Fruit fly (Drosophila melanogaster) whole organism, embryonic: Measurements from ENCODE around the gene eIF2Bepsilon.

ENCODE experiments used
- C15 ChIP-seq: fragments of 200-800 bp; sonication (Bioruptor generic); IDR thresholded peaks from 3 replicates; pipeline ENCODE4 v1.3.6; 2022; ENCODE audit warnings: missing biosample characterization, missing genetic modification characterization
- CG1024 ChIP-seq: fragments of 200-800 bp; sonication (Bioruptor generic); IDR thresholded peaks from 2 replicates; pipeline ENCODE4 v1.3.6; 2022; ENCODE audit warnings: missing biosample characterization, missing genetic modification characterization
- CG10431 ChIP-seq: fragments of 200-800 bp; sonication (Bioruptor generic); optimal IDR thresholded peaks from 3 replicates; lab custom pipeline; 2018; ENCODE audit warnings: missing biosample characterization, mild to moderate bottlenecking, missing genetic modification characterization
- CG10565 ChIP-seq: fragments of 200-800 bp; sonication (Bioruptor generic); optimal IDR thresholded peaks from 3 replicates; lab custom pipeline; 2016; ENCODE audit warnings: missing biosample characterization, mild to moderate bottlenecking, missing genetic modification characterization
- CG10959 ChIP-seq: fragments of 200-800 bp; sonication (Bioruptor generic); IDR thresholded peaks from 2 replicates; pipeline ENCODE4 v1.3.6; 2022; ENCODE audit warnings: missing biosample characterization, missing genetic modification characterization
- CG11456 ChIP-seq: fragments of 200-800 bp; sonication (Bioruptor generic); IDR thresholded peaks from 3 replicates; pipeline ENCODE4 v1.3.6; 2022; ENCODE audit warnings: missing biosample characterization, missing genetic modification characterization
- CG12071 ChIP-seq: fragments of 200-800 bp; sonication (Bioruptor generic); optimal IDR thresholded peaks from 3 replicates; lab custom pipeline; 2018; ENCODE audit warnings: missing biosample characterization, mild to moderate bottlenecking, missing genetic modification characterization
- CG12942 ChIP-seq: fragments of 200-800 bp; sonication (Bioruptor generic); optimal IDR thresholded peaks from 3 replicates; lab custom pipeline; 2016; ENCODE audit warnings: missing biosample characterization, missing genetic modification characterization
- CG13296 ChIP-seq: fragments of 200-800 bp; sonication (Bioruptor generic); optimal IDR thresholded peaks from 3 replicates; lab custom pipeline; 2018; ENCODE audit warnings: missing biosample characterization, mild to moderate bottlenecking, missing genetic modification characterization
- CG14050 ChIP-seq: fragments of 200-800 bp; sonication (Bioruptor generic); IDR thresholded peaks from 3 replicates; pipeline ENCODE4 v1.3.6; 2022; ENCODE audit warnings: missing biosample characterization, missing genetic modification characterization
- CG15269 ChIP-seq: fragments of 200-800 bp; sonication (Bioruptor generic); optimal IDR thresholded peaks from 2 replicates; lab custom pipeline; 2018; ENCODE audit warnings: missing biosample characterization, mild to moderate bottlenecking, missing genetic modification characterization, moderate library complexity
- CG1603 ChIP-seq: fragments of 200-800 bp; sonication (Bioruptor generic); optimal IDR thresholded peaks from 2 replicates; lab custom pipeline; 2019; ENCODE audit warnings: missing biosample characterization, mild to moderate bottlenecking, missing genetic modification characterization, moderate library complexity
- CG16815 ChIP-seq: fragments of 200-800 bp; sonication (Bioruptor generic); optimal IDR thresholded peaks from 3 replicates; lab custom pipeline; 2017; ENCODE audit warnings: missing biosample characterization, mild to moderate bottlenecking, missing genetic modification characterization
- CG17186 ChIP-seq: fragments of 200-800 bp; sonication (Bioruptor generic); optimal IDR thresholded peaks from 3 replicates; lab custom pipeline; 2017; ENCODE audit warnings: missing biosample characterization, missing genetic modification reagents, missing genetic modification characterization
- CG17912 ChIP-seq: fragments of 200-800 bp; sonication (Bioruptor generic); optimal IDR thresholded peaks from 2 replicates; lab custom pipeline; 2018; ENCODE audit warnings: missing biosample characterization, mild to moderate bottlenecking, missing genetic modification characterization
- CG2116 ChIP-seq: fragments of 200-800 bp; sonication (Bioruptor generic); optimal IDR thresholded peaks from 3 replicates; lab custom pipeline; 2018; ENCODE audit warnings: missing biosample characterization, mild to moderate bottlenecking, missing genetic modification characterization
- CG30431 ChIP-seq: fragments of 200-800 bp; sonication (Bioruptor generic); optimal IDR thresholded peaks from 2 replicates; lab custom pipeline; 2017; ENCODE audit warnings: missing biosample characterization, missing genetic modification characterization
- CG31224 ChIP-seq: fragments of 200-800 bp; sonication (Bioruptor generic); IDR thresholded peaks from 2 replicates; pipeline ENCODE4 v1.3.6; 2022; ENCODE audit warnings: missing biosample characterization, missing genetic modification characterization
- CG3281 ChIP-seq: fragments of 200-800 bp; sonication (Bioruptor generic); optimal IDR thresholded peaks from 3 replicates; lab custom pipeline; 2017; ENCODE audit warnings: missing biosample characterization, mild to moderate bottlenecking, missing genetic modification characterization
- CG3726 ChIP-seq: fragments of 200-800 bp; sonication (Bioruptor generic); IDR thresholded peaks from 3 replicates; pipeline ENCODE4, ENCODE4 v1.3.6; 2022; ENCODE audit warnings: missing biosample characterization, missing genetic modification characterization
- CG43689 ChIP-seq: fragments of 200-800 bp; sonication (Bioruptor generic); IDR thresholded peaks from 2 replicates; pipeline ENCODE4 v1.3.6; 2022; ENCODE audit warnings: missing biosample characterization, missing genetic modification characterization
- CG8281 ChIP-seq: fragments of 200-800 bp; sonication (Bioruptor generic); optimal IDR thresholded peaks from 2 replicates; lab custom pipeline; 2018; ENCODE audit warnings: missing biosample characterization, mild to moderate bottlenecking, missing genetic modification characterization, moderate library complexity
- CG8388 ChIP-seq: fragments of 200-800 bp; sonication (Bioruptor generic); optimal IDR thresholded peaks from 2 replicates; lab custom pipeline; 2019; ENCODE audit warnings: missing biosample characterization, mild to moderate bottlenecking, missing genetic modification characterization, moderate library complexity
- CG9817 ChIP-seq: fragments of 200-800 bp; sonication (Bioruptor generic); optimal IDR thresholded peaks from 2 replicates; lab custom pipeline; 2018; ENCODE audit warnings: missing biosample characterization, mild to moderate bottlenecking, missing genetic modification characterization, moderate library complexity
- CoRest ChIP-seq: fragments of 200-800 bp; sonication (Bioruptor generic); optimal IDR thresholded peaks from 3 replicates; lab custom pipeline; 2018; ENCODE audit warnings: missing biosample characterization, mild to moderate bottlenecking, missing genetic modification characterization, moderate library complexity
- E2f2 ChIP-seq: fragments of 200-800 bp; sonication (Bioruptor generic); IDR thresholded peaks from 2 replicates; pipeline ENCODE4 v1.3.6; 2022; ENCODE audit warnings: missing biosample characterization, missing genetic modification characterization
- Ets65A ChIP-seq: fragments of 200-800 bp; sonication (Bioruptor generic); peaks from one replicate; lab custom pipeline; 2016; ENCODE audit warnings: missing biosample characterization, missing genetic modification characterization
- Fer2 ChIP-seq: fragments of 200-800 bp; sonication (Bioruptor generic); optimal IDR thresholded peaks from 2 replicates; lab custom pipeline; 2018; ENCODE audit warnings: missing biosample characterization, mild to moderate bottlenecking, missing genetic modification characterization, moderate library complexity
- Hr3 ChIP-seq: fragments of 200-800 bp; sonication (Bioruptor generic); optimal IDR thresholded peaks from 3 replicates; lab custom pipeline; 2016; ENCODE audit warnings: missing biosample characterization, missing genetic modification characterization
- Lhr ChIP-seq: fragments of 200-800 bp; sonication (Bioruptor generic); optimal IDR thresholded peaks from 3 replicates; lab custom pipeline; 2017; ENCODE audit warnings: mild to moderate bottlenecking, missing biosample characterization, missing genetic modification reagents, missing genetic modification characterization
- Nf-YB ChIP-seq: fragments of 200-800 bp; sonication (Bioruptor generic); optimal IDR thresholded peaks from 3 replicates; lab custom pipeline; 2019; ENCODE audit warnings: missing biosample characterization, mild to moderate bottlenecking, missing genetic modification characterization, moderate library complexity
- Oli ChIP-seq: fragments of 200-800 bp; sonication (Bioruptor generic); optimal IDR thresholded peaks from 2 replicates; lab custom pipeline; 2018; ENCODE audit warnings: missing biosample characterization, mild to moderate bottlenecking, missing genetic modification characterization, moderate library complexity
- PHDP ChIP-seq: fragments of 200-800 bp; sonication (Bioruptor generic); optimal IDR thresholded peaks from 3 replicates; lab custom pipeline; 2018; ENCODE audit warnings: missing biosample characterization, mild to moderate bottlenecking, missing genetic modification characterization, moderate library complexity
- Poxn ChIP-seq: fragments of 200-800 bp; sonication (Bioruptor generic); IDR thresholded peaks from 2 replicates; pipeline ENCODE4 v1.3.6; 2022; ENCODE audit warnings: missing biosample characterization, missing genetic modification characterization
- Six4 ChIP-seq: fragments of 200-800 bp; sonication (Bioruptor generic); optimal IDR thresholded peaks from 2 replicates; lab custom pipeline; 2016; ENCODE audit warnings: missing biosample characterization, missing genetic modification characterization
- ara ChIP-seq: fragments of 200-800 bp; sonication (Bioruptor generic); IDR thresholded peaks from 2 replicates; pipeline ENCODE4 v1.3.6; 2022; ENCODE audit warnings: missing biosample characterization, missing genetic modification characterization
- bcd ChIP-seq: fragments of 200-800 bp; sonication (Bioruptor generic); optimal IDR thresholded peaks from 2 replicates; lab custom pipeline; 2017; ENCODE audit warnings: missing biosample characterization, mild to moderate bottlenecking, missing genetic modification characterization
- caup ChIP-seq: fragments of 200-800 bp; sonication (Bioruptor generic); optimal IDR thresholded peaks from 3 replicates; lab custom pipeline; 2017; ENCODE audit warnings: missing biosample characterization, mild to moderate bottlenecking, missing genetic modification characterization, moderate library complexity; ENCODE audit not compliant: severe bottlenecking
- ci ChIP-seq: fragments of 200-800 bp; sonication (Bioruptor generic); IDR thresholded peaks from 3 replicates; pipeline ENCODE4 v1.3.6; 2022; ENCODE audit warnings: missing biosample characterization, missing genetic modification characterization
- gem ChIP-seq: fragments of 200-800 bp; sonication (Bioruptor generic); optimal IDR thresholded peaks from 2 replicates; lab custom pipeline; 2019; ENCODE audit warnings: missing biosample characterization, mild to moderate bottlenecking, missing genetic modification characterization, moderate library complexity
- gsb ChIP-seq: fragments of 200-800 bp; sonication (Bioruptor generic); IDR thresholded peaks from 2 replicates; pipeline ENCODE4 v1.3.6; 2022; ENCODE audit warnings: missing biosample characterization, missing genetic modification characterization
- h ChIP-seq: fragments of >200 bp; optimal IDR thresholded peaks from 2 replicates; lab custom pipeline; 2017
- hb ChIP-seq: fragments of 200-800 bp; sonication (Bioruptor generic); IDR thresholded peaks from 3 replicates; pipeline ENCODE4 v1.3.6; 2022; ENCODE audit warnings: missing biosample characterization, missing genetic modification characterization; ENCODE audit not compliant: partially characterized antibody
- klu ChIP-seq: fragments of 200-800 bp; sonication (Bioruptor generic); IDR thresholded peaks from 2 replicates; pipeline ENCODE4 v1.3.6; 2022; ENCODE audit warnings: missing biosample characterization, missing genetic modification characterization
- lola ChIP-seq, 3 experiments: fragments of >200 bp in 2 of 3; fragments of 200-800 bp in 1 of 3; sonication (Bioruptor generic) in 1 of 3; optimal IDR thresholded peaks; 2 replicates each; lab custom pipeline; 2017 to 2019; ENCODE audit warnings: missing biosample characterization in 3 of 3, missing genetic modification characterization in 3 of 3, mild to moderate bottlenecking in 1 of 3, moderate library complexity in 1 of 3
- mam ChIP-seq: fragments of 200-800 bp; sonication (Bioruptor generic); optimal IDR thresholded peaks from 3 replicates; lab custom pipeline; 2016; ENCODE audit warnings: missing biosample characterization, missing genetic modification characterization
- slbo ChIP-seq: fragments of 200-800 bp; sonication (Bioruptor generic); IDR thresholded peaks from 2 replicates; pipeline ENCODE4 v1.3.6; 2022; ENCODE audit warnings: missing biosample characterization, missing genetic modification characterization
- tll ChIP-seq, 2 experiments: fragments of 200-800 bp in 1 of 2; fragments of >200 bp in 1 of 2; sonication (Bioruptor generic) in 1 of 2; optimal IDR thresholded peaks; 2 replicates each; lab custom pipeline; 2017 to 2019; ENCODE audit warnings: missing biosample characterization in 2 of 2, missing genetic modification characterization in 2 of 2, mild to moderate bottlenecking in 1 of 2, moderate library complexity in 1 of 2
- trem ChIP-seq: fragments of 200-800 bp; optimal IDR thresholded peaks from 3 replicates; lab custom pipeline; 2019; ENCODE audit warnings: missing biosample characterization, mild to moderate bottlenecking, missing genetic modification characterization, moderate library complexity
- ttk ChIP-seq: fragments of 200-800 bp; sonication (Bioruptor generic); IDR thresholded peaks from 2 replicates; pipeline ENCODE4 v2.1.2; 2022; ENCODE audit warnings: missing biosample characterization, missing genetic modification characterization

Gene eIF2Bepsilon

DNA sequence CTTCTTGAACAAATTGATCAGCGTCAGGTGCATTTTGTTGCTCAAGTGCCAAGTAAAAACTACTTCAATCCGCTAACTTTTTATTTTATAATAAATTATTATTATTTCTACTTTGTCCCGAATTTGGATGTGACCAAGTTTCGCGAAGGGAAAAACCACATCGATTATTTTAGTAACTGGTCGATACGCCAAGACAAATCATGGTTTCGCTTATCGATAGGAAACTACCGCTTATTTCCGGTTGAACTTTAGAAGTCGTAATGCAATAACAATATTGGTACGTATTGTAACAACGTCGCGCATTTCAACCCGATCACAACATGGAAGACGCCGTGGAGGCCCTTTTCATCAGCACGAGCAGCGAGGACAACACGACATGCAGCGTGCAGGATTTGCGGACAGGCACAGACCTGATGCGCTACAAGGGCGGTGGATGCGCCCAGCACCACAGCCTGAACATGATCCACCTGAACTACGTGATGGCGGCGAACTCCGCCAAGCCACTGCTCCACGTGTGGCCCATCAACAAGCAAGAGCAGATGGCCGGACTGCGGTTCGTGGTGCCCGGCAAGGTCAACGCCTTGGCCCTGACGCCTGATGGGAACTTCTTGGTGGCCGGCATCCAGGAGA lies 45.5 kb downstream of the eIF2Bepsilon start, which contains the start of the genes CG14817 and CG14805 (continued):
- peak; percentile 34 for TF ChIP-seq Six4 (GFP tag; lab: Kevin White, UChicago)
- no peak for TF ChIP-seq CG16815 (GFP tag; lab: Kevin White, UChicago)
- TF ChIP-seq CG3281 (GFP tag; lab: Kevin White, UChicago): peak; percentile 89
- TF ChIP-seq CG17186 (GFP tag; lab: Kevin White, UChicago): peak; percentile 50
- no peak for TF ChIP-seq gsb (GFP tag; lab: Robert Waterston, UW)
- no peak for TF ChIP-seq CG1603 (tag; lab: Kevin White, UChicago)
- peak; percentile 59; the same call in 2 of the 3 replicates for TF ChIP-seq CG14050 (GFP tag; lab: Robert Waterston, UW)
- TF ChIP-seq tll (GFP tag; optimal IDR thresholded peaks at IDR 0.05; lab: Kevin White, UChicago): no peak
- no peak for TF ChIP-seq Poxn (GFP tag; lab: Robert Waterston, UW)
- TF ChIP-seq klu: no peak
- peak; percentile 45 for TF ChIP-seq Oli
- peak; percentile 91 for TF ChIP-seq ci (GFP tag; lab: Robert Waterston, UW)
- peak; percentile 77; the same call in 2 of the 3 replicates for TF ChIP-seq CG11456 (GFP tag; lab: Robert Waterston, UW)
- TF ChIP-seq CG12942: no peak
- TF ChIP-seq trem (tag; lab: Kevin White, UChicago): peak; percentile 88
- TF ChIP-seq gem (tag; lab: Kevin White, UChicago): no peak
- TF ChIP-seq CG13296 (GFP tag; lab: Kevin White, UChicago): peak; percentile 92
- TF ChIP-seq Nf-YB (GFP tag; lab: Kevin White, UChicago): peak; percentile 51
- peak; percentile 57 for TF ChIP-seq E2f2 (GFP tag; lab: Robert Waterston, UW)
- TF ChIP-seq ttk (GFP tag; lab: Robert Waterston, UW): no peak
- peak; percentile 22 for TF ChIP-seq CG30431
- TF ChIP-seq CG10431 (GFP tag; lab: Kevin White, UChicago): peak; percentile 81
- peak; percentile 69 for TF ChIP-seq CG15269 (tag; lab: Kevin White, UChicago)
- peak; percentile 54 for TF ChIP-seq CG9817 (tag; lab: Kevin White, UChicago)
- peak; percentile 91 for TF ChIP-seq CG2116 (GFP tag; lab: Kevin White, UChicago)
- TF ChIP-seq CG3726: no peak
- 0 out of 2 replicates have a peak, but pooled peaks have one; percentile 38 for TF ChIP-seq slbo (GFP tag; lab: Robert Waterston, UW)
- peak; percentile 91 for TF ChIP-seq Ets65A
- no peak for TF ChIP-seq Hr3 (GFP tag; lab: Kevin White, UChicago)
- no peak for TF ChIP-seq h (lab: Kevin White, UChicago)
- TF ChIP-seq bcd (GFP tag; lab: Kevin White, UChicago): peak; percentile 79
- TF ChIP-seq Lhr (GFP tag; lab: Kevin White, UChicago): peak; percentile 50
- 0 out of 2 replicates have a peak, but pooled peaks have one; percentile 11 for TF ChIP-seq ara (GFP tag; lab: Robert Waterston, UW)
- TF ChIP-seq CG12071 (GFP tag; lab: Kevin White, UChicago): peak; percentile 83
- peak; percentile 93 for TF ChIP-seq caup (GFP tag; lab: Kevin White, UChicago)
- TF ChIP-seq CG10565 (GFP tag; lab: Kevin White, UChicago): no peak
- TF ChIP-seq CG17912: peak; percentile 84
- no peak for TF ChIP-seq mam (GFP tag; lab: Kevin White, UChicago)
- TF ChIP-seq lola (GFP tag; optimal IDR thresholded peaks at IDR 0.05; lab: Kevin White, UChicago): peak in 1 of 3 experiments; percentile 20
- TF ChIP-seq CG8388 (GFP tag; lab: Kevin White, UChicago): peak; percentile 70
- TF ChIP-seq C15 (GFP tag; lab: Robert Waterston, UW): 0 out of 3 replicates have a peak, but pooled peaks have one; percentile 44
- TF ChIP-seq CG43689 (GFP tag; lab: Robert Waterston, UW): no peak
- no peak for TF ChIP-seq CG31224 (GFP tag; lab: Robert Waterston, UW)
- peak; percentile 43 for TF ChIP-seq CoRest (tag; lab: Kevin White, UChicago)
- TF ChIP-seq CG10959: no peak
- TF ChIP-seq CG1024 (GFP tag; lab: Robert Waterston, UW): no peak
- TF ChIP-seq PHDP (tag; lab: Kevin White, UChicago): peak; percentile 81
- no peak for TF ChIP-seq CG8281
- peak; percentile 66 for TF ChIP-seq Fer2 (tag; lab: Kevin White, UChicago)
- no peak for TF ChIP-seq hb
